Worm (Caenorhabditis elegans): ENCODE measurements around the gene pfd-5.
A peak's percentile ranks its signal among the peaks of the same experiment; 100 is the strongest.

The pfd-5 gene

DNA sequence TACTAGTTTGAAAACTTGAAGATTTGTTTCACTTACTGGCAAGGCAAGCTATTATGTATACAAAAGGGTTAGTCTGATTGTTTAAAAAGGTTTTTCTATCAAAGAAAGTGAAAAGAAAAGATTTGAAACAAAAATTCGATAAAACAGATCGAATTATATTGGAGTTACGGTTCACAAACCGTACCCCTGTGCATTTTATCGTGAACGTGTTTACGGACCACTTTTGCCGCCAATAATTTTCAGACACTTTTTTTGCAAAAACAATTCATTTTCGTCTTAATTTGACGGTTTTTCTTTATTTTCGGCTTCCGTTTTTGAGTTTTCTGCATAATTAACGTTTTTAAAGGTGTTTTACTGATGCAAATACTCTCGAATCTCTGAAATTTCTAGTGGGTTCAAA, 33.4 kb downstream of the pfd-5 start:
- TF ChIP-seq dao-5 (tag; optimal IDR thresholded peaks at IDR 0.05) = no peak
- no peak for TF ChIP-seq him-1 (tag; optimal IDR thresholded peaks at IDR 0.05)
- TF ChIP-seq W03F9.2 (tag; optimal IDR thresholded peaks at IDR 0.05) = no peak

DNA sequence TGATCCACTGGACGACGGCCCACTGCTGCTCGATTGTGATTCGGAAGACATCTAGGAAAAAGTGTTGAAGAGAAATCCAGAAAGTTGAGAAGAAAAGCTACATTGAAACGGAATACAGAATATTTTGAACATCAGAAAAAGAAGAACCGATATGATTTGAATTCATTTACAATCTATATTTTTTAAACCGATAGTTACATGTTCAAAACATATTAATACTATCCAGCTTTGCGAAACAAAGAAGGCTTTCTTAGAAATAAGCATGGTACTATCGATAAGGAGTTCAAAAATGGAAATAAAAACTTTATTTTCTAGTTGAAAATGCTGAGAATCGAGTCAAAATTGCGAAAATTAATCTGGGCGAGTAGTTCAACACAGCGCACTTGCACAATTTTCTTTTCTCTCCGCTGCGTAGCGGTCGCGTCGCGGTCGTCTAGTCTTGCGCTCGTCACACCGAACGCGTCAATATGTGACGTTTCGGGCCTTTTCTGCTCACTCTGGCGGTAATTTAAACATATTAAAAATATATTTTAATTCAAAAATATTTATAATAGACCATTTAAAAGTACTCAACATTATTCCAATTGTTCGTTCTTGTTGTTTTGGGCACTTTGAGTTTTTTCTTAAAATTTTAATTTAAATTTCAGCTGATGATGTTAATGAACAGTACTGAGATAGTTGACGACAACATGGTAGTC, 36.5 kb downstream of the pfd-5 start, which contains the start of the genes syf-2 and K04G7.1:
Gene syf-2, minus strand, starts transcription at position 51 of the 698 bp plus-strand sequence.
Gene K04G7.1, plus strand, starts transcription at position 648 of the 698 bp plus-strand sequence.
- TF ChIP-seq him-1 (tag; optimal IDR thresholded peaks at IDR 0.05) = peak; percentile 75
- peak; percentile 95 for TF ChIP-seq W03F9.2 (tag; optimal IDR thresholded peaks at IDR 0.05)
- no peak for TF ChIP-seq dao-5 (tag; optimal IDR thresholded peaks at IDR 0.05)

DNA sequence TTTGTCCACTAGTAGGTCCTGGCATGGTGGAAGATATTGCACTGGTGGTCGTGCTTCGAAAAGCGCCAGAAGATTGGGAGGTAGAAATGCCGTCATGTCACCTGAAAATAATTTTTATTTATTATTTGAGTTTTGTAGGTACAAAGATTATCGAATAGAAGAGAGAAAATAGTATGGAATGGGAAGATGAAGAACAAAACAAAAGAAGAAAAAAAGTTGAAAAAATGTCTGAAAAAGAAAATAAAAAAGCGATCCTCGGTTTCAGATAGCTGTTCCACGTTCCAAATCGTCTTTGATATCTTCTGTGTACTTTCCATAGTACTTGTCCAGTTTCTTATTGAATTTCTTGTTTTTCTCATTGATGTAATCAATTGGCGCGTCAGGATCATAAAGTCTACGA, 37.6 kb downstream of the pfd-5 start, which contains the start of gene rnp-7:
Gene rnp-7, minus strand, starts transcription at position 101 of the 400 bp plus-strand sequence.
- no peak for TF ChIP-seq him-1 (tag; optimal IDR thresholded peaks at IDR 0.05)
- no peak for TF ChIP-seq dao-5 (tag; optimal IDR thresholded peaks at IDR 0.05)

DNA sequence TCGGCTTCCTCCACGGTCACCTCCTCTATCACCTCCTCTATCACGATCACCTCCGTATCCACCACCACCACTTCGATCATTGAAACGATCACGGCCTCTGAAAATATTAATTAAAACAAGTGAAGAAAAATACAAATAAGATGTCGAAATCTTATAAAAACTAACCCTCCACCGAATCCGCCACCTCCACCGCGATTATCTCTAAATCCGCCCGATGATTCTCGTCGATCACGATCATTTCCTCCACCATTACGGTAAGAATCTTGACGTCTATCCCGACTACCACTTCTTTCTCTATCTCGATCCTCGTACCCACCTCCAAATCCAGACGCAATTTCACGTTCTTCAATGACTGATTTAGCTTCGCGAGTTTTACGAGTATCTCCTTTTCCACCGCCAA, 39.4 kb downstream of the pfd-5 start:
- TF ChIP-seq W03F9.2 (tag; optimal IDR thresholded peaks at IDR 0.05) (no peak), dao-5 (tag; optimal IDR thresholded peaks at IDR 0.05) (no peak), him-1 (tag; optimal IDR thresholded peaks at IDR 0.05) (no peak)

DNA sequence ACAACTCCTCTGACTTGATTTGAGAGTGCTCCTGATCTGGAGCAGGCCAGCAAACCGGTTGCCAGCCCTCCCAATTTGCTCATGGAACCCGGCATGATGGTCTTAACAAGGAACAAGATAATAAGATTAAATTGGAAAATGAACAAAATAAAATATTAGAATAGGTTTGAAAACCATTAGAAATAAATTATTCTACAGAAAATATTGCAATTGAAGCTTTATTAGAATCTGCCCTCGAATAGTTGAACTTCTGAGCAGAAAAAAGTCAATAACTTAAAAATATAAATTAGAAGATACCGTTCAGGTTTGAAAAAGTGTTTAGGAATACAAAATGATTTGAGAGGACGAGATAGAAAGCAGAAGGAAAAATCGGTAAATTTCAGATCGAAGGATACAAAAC, 40.0 kb downstream of the pfd-5 start, which contains the start of gene nuo-4:
Gene nuo-4, minus strand, starts transcription at position 101 of the 400 bp plus-strand sequence.
- TF ChIP-seq W03F9.2 (tag; optimal IDR thresholded peaks at IDR 0.05) (no peak), him-1 (tag; optimal IDR thresholded peaks at IDR 0.05) (no peak), dao-5 (tag; optimal IDR thresholded peaks at IDR 0.05) (no peak)

DNA sequence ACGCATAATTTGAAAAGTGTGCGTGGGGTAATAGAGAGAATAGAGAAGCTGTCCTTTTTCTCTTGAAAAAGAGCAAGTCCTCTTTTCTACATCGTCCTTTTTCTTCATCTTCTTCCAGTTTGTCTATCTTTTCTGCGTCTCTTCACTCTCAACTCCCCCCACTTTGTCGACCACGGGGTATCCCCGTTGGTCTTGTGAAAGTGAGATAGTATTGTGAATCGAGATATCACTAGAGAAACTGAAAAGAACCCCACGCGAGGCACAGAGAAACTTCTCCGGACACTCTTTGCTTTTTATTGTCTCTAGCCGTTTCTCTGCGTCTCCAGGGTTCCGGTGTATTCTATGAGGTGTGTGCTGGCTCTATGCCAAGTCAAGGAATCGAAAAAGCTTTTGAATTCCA, 43.1 kb downstream of the pfd-5 start:
- TF ChIP-seq dao-5 (tag; optimal IDR thresholded peaks at IDR 0.05) = no peak
- peak; percentile 88 for TF ChIP-seq him-1 (tag; optimal IDR thresholded peaks at IDR 0.05)
- peak; percentile 51 for TF ChIP-seq W03F9.2 (tag; optimal IDR thresholded peaks at IDR 0.05)

DNA sequence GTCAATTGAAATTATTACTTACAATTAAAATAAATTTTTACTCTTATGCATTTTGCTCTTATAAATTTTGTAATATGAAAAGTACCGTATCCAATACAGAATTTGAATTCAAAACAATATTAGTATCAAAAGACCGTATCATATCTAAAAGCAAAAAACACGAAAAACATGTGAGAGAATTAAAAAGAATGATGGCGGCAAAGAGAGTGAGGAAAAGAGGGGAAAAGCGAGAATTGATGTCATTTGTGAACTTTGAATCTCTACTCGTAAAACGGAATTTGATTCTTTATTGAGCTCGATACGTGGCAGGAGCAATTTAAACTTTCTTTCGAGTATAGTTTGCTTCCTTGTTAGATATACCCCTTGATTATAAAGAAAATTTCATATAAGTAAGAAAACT, 44.2 kb downstream of the pfd-5 start:
- no peak for TF ChIP-seq dao-5 (tag; optimal IDR thresholded peaks at IDR 0.05)
- no peak for TF ChIP-seq him-1 (tag; optimal IDR thresholded peaks at IDR 0.05)
- no peak for TF ChIP-seq W03F9.2 (tag; optimal IDR thresholded peaks at IDR 0.05)

DNA sequence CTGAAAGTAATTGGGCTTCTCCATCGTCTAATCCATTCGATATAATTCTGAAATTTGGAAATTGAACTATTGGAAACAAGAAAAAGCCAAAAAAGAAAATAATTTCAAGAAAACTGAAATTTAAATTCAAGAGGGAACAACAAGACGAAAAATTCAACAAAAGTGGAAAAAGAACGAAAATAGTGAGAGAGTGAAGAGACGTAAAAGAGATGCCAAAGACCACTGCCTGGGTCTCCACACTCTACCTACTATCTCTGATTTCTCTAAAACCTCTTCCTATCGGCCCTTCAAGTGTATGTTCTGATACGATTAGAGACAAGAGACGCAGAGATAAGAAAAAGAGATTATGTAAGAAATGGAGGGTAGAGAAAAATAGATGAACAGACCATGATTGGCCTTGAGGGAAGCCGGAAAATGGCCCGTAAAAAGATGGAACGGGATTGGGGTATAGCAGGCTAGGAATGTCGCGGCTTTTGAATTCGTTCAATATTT, 44.9 kb downstream of the pfd-5 start, which contains the start of gene ogt-1:
Gene ogt-1, minus strand, starts transcription at position 51 of the 492 bp plus-strand sequence.
- TF ChIP-seq dao-5 (tag; optimal IDR thresholded peaks at IDR 0.05) = no peak
- TF ChIP-seq W03F9.2 (tag; optimal IDR thresholded peaks at IDR 0.05) = peak; percentile 74
- peak; percentile 26 for TF ChIP-seq him-1 (tag; optimal IDR thresholded peaks at IDR 0.05)

DNA sequence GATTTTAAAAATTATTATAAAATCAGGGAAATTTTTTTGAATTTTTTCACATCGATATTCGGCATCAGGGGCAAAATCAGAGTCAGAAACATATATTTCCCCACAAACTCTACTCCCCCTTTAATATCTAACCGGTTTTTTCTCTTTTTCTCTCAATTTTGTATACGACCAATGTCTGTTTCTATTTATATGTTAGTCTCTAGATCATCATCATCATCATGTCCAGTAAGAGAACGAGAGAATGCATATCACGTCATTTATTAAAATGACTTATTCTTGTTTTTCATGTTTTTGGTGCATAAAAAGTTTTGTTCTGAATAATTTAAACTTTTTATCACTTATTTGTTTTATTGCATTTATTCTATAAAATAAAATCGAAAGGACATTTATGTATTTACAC, 46.1 kb downstream of the pfd-5 start:
- TF ChIP-seq him-1 (tag; optimal IDR thresholded peaks at IDR 0.05) (no peak), W03F9.2 (tag; optimal IDR thresholded peaks at IDR 0.05) (no peak), dao-5 (tag; optimal IDR thresholded peaks at IDR 0.05) (no peak)

DNA sequence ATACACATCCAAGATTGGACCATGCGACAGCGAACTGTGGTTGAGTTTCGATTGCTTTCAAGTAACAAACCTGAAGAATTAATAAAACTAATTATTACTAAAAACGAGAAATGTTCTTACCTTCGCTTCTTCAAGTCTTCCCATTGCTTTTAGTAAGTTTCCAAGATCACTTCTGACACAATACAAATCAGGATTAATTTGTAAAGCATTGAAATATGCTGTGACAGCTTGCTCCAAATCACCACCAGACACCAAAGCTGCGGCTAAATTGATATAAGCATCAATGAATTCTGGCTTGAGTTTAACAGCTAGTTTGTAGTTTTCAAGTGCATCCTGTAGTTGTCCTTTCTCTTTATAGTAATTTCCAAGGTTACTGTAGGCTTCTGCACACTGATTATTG, 48.5 kb downstream of the pfd-5 start:
- no peak for TF ChIP-seq W03F9.2 (tag; optimal IDR thresholded peaks at IDR 0.05)
- TF ChIP-seq him-1 (tag; optimal IDR thresholded peaks at IDR 0.05) = no peak
- TF ChIP-seq dao-5 (tag; optimal IDR thresholded peaks at IDR 0.05) = no peak

DNA sequence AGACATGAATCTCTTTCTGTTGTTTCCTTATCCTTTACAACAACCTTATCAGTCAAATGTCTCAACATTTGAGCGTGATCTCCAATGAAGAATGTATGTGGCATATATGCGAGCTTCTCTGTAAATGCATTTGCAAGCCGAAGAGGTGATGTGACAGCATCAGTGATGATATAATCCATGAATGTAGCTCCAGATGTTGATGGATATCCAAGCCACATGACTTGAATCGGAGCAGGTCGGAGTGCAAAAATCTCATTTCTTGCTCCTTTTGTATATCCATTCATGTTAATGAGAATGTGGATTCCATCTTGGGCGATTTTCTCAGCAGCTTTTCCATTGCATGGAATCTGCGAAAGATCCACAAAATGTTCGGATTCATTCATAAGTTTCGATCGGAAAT, 50.5 kb downstream of the pfd-5 start:
- TF ChIP-seq dao-5 (tag; optimal IDR thresholded peaks at IDR 0.05) (no peak), W03F9.2 (tag; optimal IDR thresholded peaks at IDR 0.05) (no peak), him-1 (tag; optimal IDR thresholded peaks at IDR 0.05) (no peak)

All from whole organism, L4/young adult.